Fruit fly (Drosophila melanogaster): ENCODE measurements around the gene nebu.

Gene nebu

DNA sequence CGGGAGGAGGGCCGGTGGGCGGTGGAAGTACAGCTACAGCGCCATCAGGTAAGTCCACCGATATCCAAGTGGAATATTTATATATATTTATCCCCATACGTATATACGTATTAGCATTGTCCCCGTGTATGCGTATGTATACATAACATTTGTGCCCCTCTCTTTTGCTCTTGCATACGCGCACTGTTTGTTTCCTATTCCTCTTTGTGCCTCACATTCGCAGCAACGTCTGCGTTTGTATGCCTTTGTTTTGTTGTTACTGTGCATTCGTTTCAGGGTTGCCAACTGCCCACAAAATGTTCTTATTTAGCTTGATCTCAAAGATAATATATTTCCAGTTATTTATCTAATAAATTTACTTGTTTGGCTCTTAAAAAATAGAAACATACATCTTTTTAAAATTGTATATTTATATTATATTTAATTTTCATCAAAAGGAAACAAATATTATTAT is 36.6 kb downstream of the nebu start (continued):
- TF ChIP-seq Deaf1 (tag; optimal IDR thresholded peaks at IDR 0.05) (peak; percentile 15), hb (GFP tag; IDR thresholded peaks at IDR 0.05; ENCODE audit: partially characterized antibody) (no peak), CG12299 (tag; optimal IDR thresholded peaks at IDR 0.05) (peak; percentile 68), Hand (GFP tag; optimal IDR thresholded peaks at IDR 0.05) (peak; percentile 50), Chrac-16 (GFP tag; optimal IDR thresholded peaks at IDR 0.05) (peak; percentile 22), CG11085 (GFP tag; IDR thresholded peaks at IDR 0.05) (no peak), E2f1 (GFP tag; IDR thresholded peaks at IDR 0.05) (0 out of 2 replicates have a peak, but pooled peaks have one; percentile 19), CG33557 (GFP tag; optimal IDR thresholded peaks at IDR 0.05) (peak; percentile 37), CG7928 (GFP tag; optimal IDR thresholded peaks at IDR 0.05) (no peak), Bgb (GFP tag; IDR thresholded peaks at IDR 0.05; ENCODE audit: partially characterized antibody) (no peak), CG32767 (GFP tag; IDR thresholded peaks at IDR 0.05) (0 out of 2 replicates have a peak, but pooled peaks have one; percentile 85), CTCF (GFP tag; optimal IDR thresholded peaks at IDR 0.05) (peak; percentile 7), Adf1 (GFP tag; IDR thresholded peaks at IDR 0.05) (peak; percentile 26; the same call in 1 of the 2 replicates), Bdp1 (GFP tag; optimal IDR thresholded peaks at IDR 0.05) (no peak), MBD-R2 (GFP tag; IDR thresholded peaks at IDR 0.05) (peak; percentile 39; the same call in 1 of the 2 replicates), nerfin-1 (tag; optimal IDR thresholded peaks at IDR 0.05) (peak; percentile 22), tup (GFP tag; optimal IDR thresholded peaks at IDR 0.05) (no peak), CG4854 (GFP tag; optimal IDR thresholded peaks at IDR 0.05) (no peak), phol (tag; optimal IDR thresholded peaks at IDR 0.05) (peak; percentile 34), D19B (GFP tag; optimal IDR thresholded peaks at IDR 0.05) (peak; percentile 35), CG15514 (GFP tag; optimal IDR thresholded peaks at IDR 0.05) (peak; percentile 41), btn (GFP tag; optimal IDR thresholded peaks at IDR 0.05) (no peak), CG17186 (GFP tag; optimal IDR thresholded peaks at IDR 0.05) (no peak), Med (GFP tag) (peak; percentile 75), NfI (GFP tag; optimal IDR thresholded peaks at IDR 0.05) (peak; percentile 61), Rfx (GFP tag; IDR thresholded peaks at IDR 0.05) (peak; percentile 58), ap (GFP tag; IDR thresholded peaks at IDR 0.05) (no peak), CG17612 (GFP tag; IDR thresholded peaks at IDR 0.05) (no peak), B-H1 (GFP tag; IDR thresholded peaks at IDR 0.05) (no peak), D19A (tag; optimal IDR thresholded peaks at IDR 0.05) (peak; percentile 76), usp (GFP tag; optimal IDR thresholded peaks at IDR 0.05) (no peak), CG18764 (GFP tag; optimal IDR thresholded peaks at IDR 0.05) (peak; percentile 13), CG10654 (GFP tag; optimal IDR thresholded peaks at IDR 0.05) (peak; percentile 43), CG11696 (GFP tag; IDR thresholded peaks at IDR 0.05) (no peak), ci (GFP tag; IDR thresholded peaks at IDR 0.05) (peak; percentile 69; the same call in 2 of the 3 replicates), luna (GFP tag; optimal IDR thresholded peaks at IDR 0.05) (no peak), Trl (optimal IDR thresholded peaks at IDR 0.05) (peak in 1 of 2 experiments; percentile 37), Trl (GFP tag; optimal IDR thresholded peaks at IDR 0.05) (no peak), CG6854 (GFP tag; optimal IDR thresholded peaks at IDR 0.05) (peak; percentile 25), MESR4 (GFP tag; optimal IDR thresholded peaks at IDR 0.05) (peak; percentile 28), tll (GFP tag; optimal IDR thresholded peaks at IDR 0.05) (no peak), trh (GFP tag; optimal IDR thresholded peaks at IDR 0.05) (no peak), CG5180 (GFP tag; optimal IDR thresholded peaks at IDR 0.05) (no peak), CG9727 (GFP tag; optimal IDR thresholded peaks at IDR 0.05) (peak; percentile 46), CG10147 (GFP tag; optimal IDR thresholded peaks at IDR 0.05) (peak; percentile 41), emc (GFP tag; optimal IDR thresholded peaks at IDR 0.05) (no peak), odd (GFP tag; optimal IDR thresholded peaks at IDR 0.05) (peak; percentile 60), bcd (GFP tag; optimal IDR thresholded peaks at IDR 0.05) (no peak), chm (GFP tag; IDR thresholded peaks at IDR 0.05) (peak; percentile 79; the same call in 1 of the 2 replicates), cg (GFP tag; optimal IDR thresholded peaks at IDR 0.05) (peak; percentile 81), bab2 (GFP tag; optimal IDR thresholded peaks at IDR 0.05) (no peak)
